Worm (Caenorhabditis elegans) whole organism, L3 larva: Measurements from ENCODE around the gene moc-2.
A peak's percentile ranks its signal among the peaks of the same experiment; 100 is the strongest.

Experiments used
- R02D3.7 ChIP-seq: fragments of 150-350 bp; optimal IDR thresholded peaks from 2 replicates; lab custom pipeline; 2014; ENCODE audit warnings: missing biosample characterization, missing genetic modification characterization
- ZK546.5 ChIP-seq: sonication (generic microtip); optimal IDR thresholded peaks from 2 replicates; lab custom pipeline; 2017; ENCODE audit warnings: missing biosample characterization, missing genetic modification characterization
- aly-2 ChIP-seq: fragments of 150-350 bp; optimal IDR thresholded peaks from 2 replicates; lab custom pipeline; 2014; ENCODE audit warnings: missing biosample characterization, missing genetic modification characterization
- ama-1 ChIP-seq: fragments of 150-350 bp; optimal IDR thresholded peaks from 2 replicates; lab custom pipeline; 2018
- ceh-16 ChIP-seq: sonication (generic microtip); optimal IDR thresholded peaks from 2 replicates; lab custom pipeline; 2017; ENCODE audit warnings: missing biosample characterization, missing genetic modification characterization
- ceh-28 ChIP-seq: fragments of 150-350 bp; optimal IDR thresholded peaks from 2 replicates; lab custom pipeline; 2014; ENCODE audit warnings: missing biosample characterization, missing genetic modification reagents, missing genetic modification characterization
- ceh-82 ChIP-seq: fragments of 150-350 bp; optimal IDR thresholded peaks from 2 replicates; lab custom pipeline; 2014; ENCODE audit warnings: missing biosample characterization, missing genetic modification characterization
- daf-12 ChIP-seq: fragments of 150-350 bp; optimal IDR thresholded peaks from 2 replicates; lab custom pipeline; 2014; ENCODE audit warnings: missing biosample characterization, missing genetic modification reagents, missing genetic modification characterization
- egl-27 ChIP-seq: sonication (generic microtip); optimal IDR thresholded peaks from 4 replicates; lab custom pipeline; 2017; ENCODE audit warnings: missing biosample characterization, missing genetic modification reagents, missing genetic modification characterization
- egl-5 ChIP-seq: fragments of 150-350 bp; optimal IDR thresholded peaks from 2 replicates; lab custom pipeline; 2017; ENCODE audit warnings: missing biosample characterization, missing genetic modification reagents, missing genetic modification characterization, inconsistent platforms
- elt-1 ChIP-seq: fragments of 150-350 bp; optimal IDR thresholded peaks from 2 replicates; lab custom pipeline; 2014; ENCODE audit warnings: missing biosample characterization, missing genetic modification characterization
- elt-2 ChIP-seq: sonication (generic microtip); optimal IDR thresholded peaks from 2 replicates; lab custom pipeline; 2016; ENCODE audit warnings: missing genetic modification reagents, mild to moderate bottlenecking, missing genetic modification characterization, missing compliant biosample characterization
- elt-3 ChIP-seq, 3 experiments: fragments of 150-350 bp in 1 of 3; sonication (generic microtip) in 2 of 3; optimal IDR thresholded peaks; 2 replicates in 2 of 3; 4 replicates in 1 of 3; lab custom pipeline; 2014 to 2017; ENCODE audit warnings: missing biosample characterization in 3 of 3, missing genetic modification characterization in 3 of 3
- eor-1 ChIP-seq, 2 experiments: fragments of 150-350 bp; optimal IDR thresholded peaks; 2 replicates each; lab custom pipeline; 2014 to 2018; ENCODE audit warnings: missing biosample characterization in 2 of 2, missing genetic modification characterization in 2 of 2
- fkh-2 ChIP-seq: fragments of 150-350 bp; optimal IDR thresholded peaks from 2 replicates; lab custom pipeline; 2014; ENCODE audit warnings: missing biosample characterization, missing genetic modification reagents, missing genetic modification characterization
- fos-1 ChIP-seq: fragments of 150-350 bp; optimal IDR thresholded peaks from 2 replicates; lab custom pipeline; 2014; ENCODE audit warnings: missing biosample characterization, missing genetic modification characterization
- hmg-11 ChIP-seq: sonication (generic microtip); optimal IDR thresholded peaks from 2 replicates; lab custom pipeline; 2016; ENCODE audit warnings: missing genetic modification characterization, missing compliant biosample characterization
- jun-1 ChIP-seq: fragments of 150-350 bp; optimal IDR thresholded peaks from 2 replicates; lab custom pipeline; 2014; ENCODE audit warnings: missing biosample characterization, missing genetic modification reagents, missing genetic modification characterization
- lin-15B ChIP-seq: fragments of 150-350 bp; optimal IDR thresholded peaks from 2 replicates; lab custom pipeline; 2014; ENCODE audit warnings: missing biosample characterization, missing genetic modification characterization
- lin-39 ChIP-seq: fragments of 150-350 bp; optimal IDR thresholded peaks from 2 replicates; lab custom pipeline; 2018; ENCODE audit warnings: missing biosample characterization, missing genetic modification reagents, missing genetic modification characterization
- lsy-12 ChIP-seq: sonication (generic microtip); optimal IDR thresholded peaks from 2 replicates; lab custom pipeline; 2016; ENCODE audit warnings: mild to moderate bottlenecking, missing genetic modification characterization, missing compliant biosample characterization
- mdl-1 ChIP-seq: fragments of 150-350 bp; optimal IDR thresholded peaks from 2 replicates; lab custom pipeline; 2014; ENCODE audit warnings: missing biosample characterization, missing genetic modification characterization
- mml-1 ChIP-seq: fragments of 150-350 bp; sonication (generic microtip); optimal IDR thresholded peaks from 3 replicates; lab custom pipeline; 2014; ENCODE audit warnings: missing biosample characterization, missing genetic modification characterization
- nfya-1 ChIP-seq: sonication (generic microtip); optimal IDR thresholded peaks from 2 replicates; lab custom pipeline; 2017; ENCODE audit warnings: missing genetic modification characterization, mild to moderate bottlenecking, missing compliant biosample characterization, antibody characterized with exemption, moderate library complexity; ENCODE audit not compliant: insufficient read depth
- nhr-11 ChIP-seq: fragments of 150-350 bp; optimal IDR thresholded peaks from 2 replicates; lab custom pipeline; 2014; ENCODE audit warnings: missing biosample characterization, missing genetic modification characterization
- nhr-12 ChIP-seq: fragments of 150-350 bp; optimal IDR thresholded peaks from 2 replicates; lab custom pipeline; 2014; ENCODE audit warnings: missing biosample characterization, missing genetic modification characterization
- nhr-23 ChIP-seq: fragments of 150-350 bp; optimal IDR thresholded peaks from 2 replicates; lab custom pipeline; 2014; ENCODE audit warnings: missing biosample characterization, missing genetic modification reagents, missing genetic modification characterization
- nhr-237 ChIP-seq: fragments of 150-350 bp; optimal IDR thresholded peaks from 2 replicates; lab custom pipeline; 2014; ENCODE audit warnings: missing biosample characterization, missing genetic modification characterization
- nhr-25 ChIP-seq: sonication (generic microtip); optimal IDR thresholded peaks from 2 replicates; lab custom pipeline; 2017; ENCODE audit warnings: missing biosample characterization, missing genetic modification characterization
- nhr-28 ChIP-seq: fragments of 150-350 bp; optimal IDR thresholded peaks from 2 replicates; lab custom pipeline; 2014; ENCODE audit warnings: missing biosample characterization, missing genetic modification characterization
- nhr-43 ChIP-seq: sonication (generic microtip); optimal IDR thresholded peaks from 2 replicates; lab custom pipeline; 2016; ENCODE audit warnings: mild to moderate bottlenecking, missing genetic modification characterization, missing compliant biosample characterization; ENCODE audit not compliant: poor library complexity, severe bottlenecking
- nhr-67 ChIP-seq: fragments of 150-350 bp; optimal IDR thresholded peaks from 2 replicates; lab custom pipeline; 2014; ENCODE audit warnings: missing biosample characterization, missing genetic modification characterization
- nhr-76 ChIP-seq: fragments of 150-350 bp; sonication (generic microtip); optimal IDR thresholded peaks from 5 replicates; lab custom pipeline; 2014; ENCODE audit warnings: missing biosample characterization, missing genetic modification characterization
- pha-4 ChIP-seq: fragments of 150-350 bp; optimal IDR thresholded peaks from 2 replicates; lab custom pipeline; 2014; ENCODE audit warnings: missing biosample characterization, missing genetic modification reagents, missing genetic modification characterization
- pqm-1 ChIP-seq: fragments of 150-350 bp; optimal IDR thresholded peaks from 2 replicates; lab custom pipeline; 2017; ENCODE audit warnings: missing biosample characterization, missing genetic modification characterization, inconsistent platforms
- sea-2 ChIP-seq: fragments of 150-350 bp; sonication (generic microtip); optimal IDR thresholded peaks from 4 replicates; lab custom pipeline; 2014; ENCODE audit warnings: missing biosample characterization, missing genetic modification reagents, missing genetic modification characterization
- skn-1 ChIP-seq: fragments of 150-350 bp; optimal IDR thresholded peaks from 2 replicates; lab custom pipeline; 2014; ENCODE audit warnings: missing biosample characterization, missing genetic modification characterization
- snpc-4 ChIP-seq: fragments of 150-350 bp; optimal IDR thresholded peaks from 2 replicates; lab custom pipeline; 2014; ENCODE audit warnings: missing biosample characterization, missing genetic modification characterization
- tbx-2 ChIP-seq: sonication (generic microtip); optimal IDR thresholded peaks from 2 replicates; lab custom pipeline; 2016; ENCODE audit warnings: mild to moderate bottlenecking, missing genetic modification characterization, missing compliant biosample characterization
- unc-39 ChIP-seq: sonication (generic microtip); optimal IDR thresholded peaks from 4 replicates; lab custom pipeline; 2017; ENCODE audit warnings: missing biosample characterization, missing genetic modification characterization
- unc-62 ChIP-seq: fragments of 150-350 bp; sonication (generic microtip); optimal IDR thresholded peaks from 4 replicates; lab custom pipeline; 2014; ENCODE audit warnings: missing biosample characterization, missing genetic modification reagents, missing genetic modification characterization
- ztf-11 ChIP-seq: fragments of 150-350 bp; optimal IDR thresholded peaks from 2 replicates; lab custom pipeline; 2014; ENCODE audit warnings: missing biosample characterization, missing genetic modification characterization
- ztf-4 ChIP-seq: fragments of 150-350 bp; optimal IDR thresholded peaks from 2 replicates; lab custom pipeline; 2014; ENCODE audit warnings: missing biosample characterization, missing genetic modification characterization

Gene moc-2

ce11 chrV:6516491-6517304 lies 12.7 kb upstream of the moc-2 start, which contains the start of gene mdh-1:
Gene mdh-1 (minus strand): TSS chrV:6516526.
- TF ChIP-seq hmg-11 (tag; lab: Kevin White, UChicago), result peak; percentile 31
- peak; percentile 55 for TF ChIP-seq ceh-28 (tag; lab: Kevin White, UChicago)
- TF ChIP-seq mml-1 (tag; lab: Kevin White, UChicago), result no peak
- no peak for TF ChIP-seq nhr-11 (tag; lab: Kevin White, UChicago)
- peak; percentile 70 for TF ChIP-seq pha-4 (tag; lab: Kevin White, UChicago)
- peak; percentile 10 for TF ChIP-seq nfya-1 (tag; lab: Kevin White, UChicago)
- TF ChIP-seq egl-27 (tag; lab: Kevin White, UChicago), result no peak
- no peak for TF ChIP-seq nhr-28 (tag; lab: Kevin White, UChicago)
- peak; percentile 21 for TF ChIP-seq snpc-4
- TF ChIP-seq elt-1 (tag; lab: Kevin White, UChicago), result no peak
- no peak for TF ChIP-seq jun-1 (tag; lab: Kevin White, UChicago)
- TF ChIP-seq skn-1 (tag; lab: Kevin White, UChicago), result no peak
- TF ChIP-seq fkh-2 (tag; lab: Kevin White, UChicago), result no peak
- TF ChIP-seq unc-39 (tag; lab: Kevin White, UChicago), result no peak
- no peak for TF ChIP-seq sea-2 (GFP tag; lab: Kevin White, UChicago)
- TF ChIP-seq fos-1 (tag; lab: Kevin White, UChicago), result no peak
- TF ChIP-seq mdl-1, result no peak
- TF ChIP-seq R02D3.7 (tag; lab: Kevin White, UChicago), result no peak
- no peak for TF ChIP-seq nhr-237 (tag; lab: Kevin White, UChicago)
- no peak for TF ChIP-seq aly-2 (tag; lab: Kevin White, UChicago)
- TF ChIP-seq nhr-67, result no peak
- TF ChIP-seq ztf-4 (tag; lab: Kevin White, UChicago), result no peak
- TF ChIP-seq ceh-82 (tag; lab: Kevin White, UChicago), result no peak
- no peak for TF ChIP-seq unc-62 (GFP tag; lab: Kevin White, UChicago)
- TF ChIP-seq lin-15B (tag; lab: Kevin White, UChicago), result peak; percentile 38
- no peak for TF ChIP-seq elt-3 (tag; optimal IDR thresholded peaks at IDR 0.05; lab: Kevin White, UChicago)
- peak; percentile 30 for TF ChIP-seq elt-2 (tag; lab: Kevin White, UChicago)
- no peak for TF ChIP-seq ama-1 (lab: Kevin White, UChicago)
- no peak for TF ChIP-seq nhr-25 (tag; lab: Kevin White, UChicago)
- no peak for TF ChIP-seq nhr-23 (tag; lab: Kevin White, UChicago)

ce11 chrV:6515344-6515743 lies 11.4 kb upstream of the moc-2 start:
- TF ChIP-seq fos-1 (tag; lab: Kevin White, UChicago) (no peak), R02D3.7 (tag; lab: Kevin White, UChicago) (no peak), fkh-2 (tag; lab: Kevin White, UChicago) (no peak), nhr-43 (tag; lab: Kevin White, UChicago) (no peak), ztf-11 (no peak), elt-2 (tag; lab: Kevin White, UChicago) (no peak), ceh-82 (tag; lab: Kevin White, UChicago) (no peak), ceh-28 (tag; lab: Kevin White, UChicago) (no peak), ceh-16 (tag; lab: Kevin White, UChicago) (no peak), nfya-1 (tag; lab: Kevin White, UChicago) (no peak), snpc-4 (no peak), hmg-11 (tag; lab: Kevin White, UChicago) (no peak), skn-1 (tag; lab: Kevin White, UChicago) (no peak)

ce11 chrV:6514887-6515324 lies 10.9 kb upstream of the moc-2 start, which contains the start of gene dpy-11:
Gene dpy-11 (minus strand): TSS chrV:6515240.
- no peak for TF ChIP-seq nhr-11 (tag; lab: Kevin White, UChicago)
- TF ChIP-seq nhr-76 (tag; lab: Kevin White, UChicago), result no peak
- TF ChIP-seq skn-1 (tag; lab: Kevin White, UChicago), result no peak
- peak; percentile 24 for TF ChIP-seq lin-39 (tag; lab: Kevin White, UChicago)
- TF ChIP-seq egl-5 (tag; lab: Kevin White, UChicago), result peak; percentile 52
- no peak for TF ChIP-seq hmg-11 (tag; lab: Kevin White, UChicago)
- TF ChIP-seq pha-4 (tag; lab: Kevin White, UChicago), result no peak
- no peak for TF ChIP-seq ZK546.5 (tag; lab: Kevin White, UChicago)
- peak; percentile 29 for TF ChIP-seq elt-2 (tag; lab: Kevin White, UChicago)
- TF ChIP-seq elt-1 (tag; lab: Kevin White, UChicago), result no peak
- no peak for TF ChIP-seq nhr-12
- peak; percentile 66 for TF ChIP-seq nhr-23 (tag; lab: Kevin White, UChicago)
- TF ChIP-seq daf-12 (tag; lab: Kevin White, UChicago), result no peak
- TF ChIP-seq nhr-67, result no peak
- peak; percentile 46 for TF ChIP-seq lsy-12 (tag; lab: Kevin White, UChicago)
- no peak for TF ChIP-seq lin-15B (tag; lab: Kevin White, UChicago)
- TF ChIP-seq pqm-1 (tag; lab: Kevin White, UChicago), result no peak
- TF ChIP-seq fos-1 (tag; lab: Kevin White, UChicago), result no peak
- TF ChIP-seq jun-1 (tag; lab: Kevin White, UChicago), result no peak
- TF ChIP-seq nhr-237 (tag; lab: Kevin White, UChicago), result no peak
- no peak for TF ChIP-seq ceh-16 (tag; lab: Kevin White, UChicago)
- TF ChIP-seq ceh-28 (tag; lab: Kevin White, UChicago), result peak; percentile 10
- TF ChIP-seq nfya-1 (tag; lab: Kevin White, UChicago), result peak; percentile 14
- peak; percentile 43 for TF ChIP-seq tbx-2 (tag; lab: Kevin White, UChicago)
- no peak for TF ChIP-seq eor-1 (tag; optimal IDR thresholded peaks at IDR 0.05; lab: Kevin White, UChicago)
- TF ChIP-seq snpc-4, result no peak
- no peak for TF ChIP-seq ztf-4 (tag; lab: Kevin White, UChicago)
- no peak for TF ChIP-seq egl-27 (tag; lab: Kevin White, UChicago)
- no peak for TF ChIP-seq ztf-11
